Worm (Caenorhabditis elegans) whole organism, L3 larva: ENCODE measurements around the gene nhr-271.
A peak's percentile ranks its signal among the peaks of the same experiment; 100 is the strongest.

Experiments
- R02D3.7 ChIP-seq: fragments of 150-350 bp; optimal IDR thresholded peaks from 2 replicates; lab custom pipeline; 2014; ENCODE audit warnings: missing biosample characterization, missing genetic modification characterization
- ama-1 ChIP-seq: fragments of 150-350 bp; optimal IDR thresholded peaks from 2 replicates; lab custom pipeline; 2018
- ceh-16 ChIP-seq: sonication (generic microtip); optimal IDR thresholded peaks from 2 replicates; lab custom pipeline; 2017; ENCODE audit warnings: missing biosample characterization, missing genetic modification characterization
- ceh-28 ChIP-seq: fragments of 150-350 bp; optimal IDR thresholded peaks from 2 replicates; lab custom pipeline; 2014; ENCODE audit warnings: missing biosample characterization, missing genetic modification reagents, missing genetic modification characterization
- ceh-82 ChIP-seq: fragments of 150-350 bp; optimal IDR thresholded peaks from 2 replicates; lab custom pipeline; 2014; ENCODE audit warnings: missing biosample characterization, missing genetic modification characterization
- ceh-9 ChIP-seq: sonication (generic microtip); optimal IDR thresholded peaks from 2 replicates; lab custom pipeline; 2018; ENCODE audit warnings: missing biosample characterization, missing genetic modification characterization
- daf-12 ChIP-seq: fragments of 150-350 bp; optimal IDR thresholded peaks from 2 replicates; lab custom pipeline; 2014; ENCODE audit warnings: missing biosample characterization, missing genetic modification reagents, missing genetic modification characterization
- egl-27 ChIP-seq: sonication (generic microtip); optimal IDR thresholded peaks from 4 replicates; lab custom pipeline; 2017; ENCODE audit warnings: missing biosample characterization, missing genetic modification reagents, missing genetic modification characterization
- egl-5 ChIP-seq: fragments of 150-350 bp; optimal IDR thresholded peaks from 2 replicates; lab custom pipeline; 2017; ENCODE audit warnings: missing biosample characterization, missing genetic modification reagents, missing genetic modification characterization, inconsistent platforms
- elt-1 ChIP-seq: fragments of 150-350 bp; optimal IDR thresholded peaks from 2 replicates; lab custom pipeline; 2014; ENCODE audit warnings: missing biosample characterization, missing genetic modification characterization
- elt-2 ChIP-seq: sonication (generic microtip); optimal IDR thresholded peaks from 2 replicates; lab custom pipeline; 2016; ENCODE audit warnings: missing genetic modification reagents, mild to moderate bottlenecking, missing genetic modification characterization, missing compliant biosample characterization
- elt-3 ChIP-seq, 3 experiments: fragments of 150-350 bp in 1 of 3; sonication (generic microtip) in 2 of 3; optimal IDR thresholded peaks; 2 replicates in 2 of 3; 4 replicates in 1 of 3; lab custom pipeline; 2014 to 2017; ENCODE audit warnings: missing biosample characterization in 3 of 3, missing genetic modification characterization in 3 of 3
- fkh-2 ChIP-seq: fragments of 150-350 bp; optimal IDR thresholded peaks from 2 replicates; lab custom pipeline; 2014; ENCODE audit warnings: missing biosample characterization, missing genetic modification reagents, missing genetic modification characterization
- fos-1 ChIP-seq: fragments of 150-350 bp; optimal IDR thresholded peaks from 2 replicates; lab custom pipeline; 2014; ENCODE audit warnings: missing biosample characterization, missing genetic modification characterization
- hmg-11 ChIP-seq: sonication (generic microtip); optimal IDR thresholded peaks from 2 replicates; lab custom pipeline; 2016; ENCODE audit warnings: missing genetic modification characterization, missing compliant biosample characterization
- jun-1 ChIP-seq: fragments of 150-350 bp; optimal IDR thresholded peaks from 2 replicates; lab custom pipeline; 2014; ENCODE audit warnings: missing biosample characterization, missing genetic modification reagents, missing genetic modification characterization
- lsy-12 ChIP-seq: sonication (generic microtip); optimal IDR thresholded peaks from 2 replicates; lab custom pipeline; 2016; ENCODE audit warnings: mild to moderate bottlenecking, missing genetic modification characterization, missing compliant biosample characterization
- nfya-1 ChIP-seq: sonication (generic microtip); optimal IDR thresholded peaks from 2 replicates; lab custom pipeline; 2017; ENCODE audit warnings: missing genetic modification characterization, mild to moderate bottlenecking, missing compliant biosample characterization, antibody characterized with exemption, moderate library complexity; ENCODE audit not compliant: insufficient read depth
- nhr-11 ChIP-seq: fragments of 150-350 bp; optimal IDR thresholded peaks from 2 replicates; lab custom pipeline; 2014; ENCODE audit warnings: missing biosample characterization, missing genetic modification characterization
- nhr-23 ChIP-seq: fragments of 150-350 bp; optimal IDR thresholded peaks from 2 replicates; lab custom pipeline; 2014; ENCODE audit warnings: missing biosample characterization, missing genetic modification reagents, missing genetic modification characterization
- nhr-237 ChIP-seq: fragments of 150-350 bp; optimal IDR thresholded peaks from 2 replicates; lab custom pipeline; 2014; ENCODE audit warnings: missing biosample characterization, missing genetic modification characterization
- nhr-67 ChIP-seq: fragments of 150-350 bp; optimal IDR thresholded peaks from 2 replicates; lab custom pipeline; 2014; ENCODE audit warnings: missing biosample characterization, missing genetic modification characterization
- nhr-77 ChIP-seq: fragments of 150-350 bp; optimal IDR thresholded peaks from 2 replicates; lab custom pipeline; 2014; ENCODE audit warnings: missing biosample characterization, missing genetic modification characterization
- pqm-1 ChIP-seq: fragments of 150-350 bp; optimal IDR thresholded peaks from 2 replicates; lab custom pipeline; 2017; ENCODE audit warnings: missing biosample characterization, missing genetic modification characterization, inconsistent platforms
- sea-2 ChIP-seq: fragments of 150-350 bp; sonication (generic microtip); optimal IDR thresholded peaks from 4 replicates; lab custom pipeline; 2014; ENCODE audit warnings: missing biosample characterization, missing genetic modification reagents, missing genetic modification characterization
- skn-1 ChIP-seq: fragments of 150-350 bp; optimal IDR thresholded peaks from 2 replicates; lab custom pipeline; 2014; ENCODE audit warnings: missing biosample characterization, missing genetic modification characterization
- snpc-4 ChIP-seq: fragments of 150-350 bp; optimal IDR thresholded peaks from 2 replicates; lab custom pipeline; 2014; ENCODE audit warnings: missing biosample characterization, missing genetic modification characterization
- tbx-2 ChIP-seq: sonication (generic microtip); optimal IDR thresholded peaks from 2 replicates; lab custom pipeline; 2016; ENCODE audit warnings: mild to moderate bottlenecking, missing genetic modification characterization, missing compliant biosample characterization
- unc-39 ChIP-seq: sonication (generic microtip); optimal IDR thresholded peaks from 4 replicates; lab custom pipeline; 2017; ENCODE audit warnings: missing biosample characterization, missing genetic modification characterization
- unc-62 ChIP-seq: fragments of 150-350 bp; sonication (generic microtip); optimal IDR thresholded peaks from 4 replicates; lab custom pipeline; 2014; ENCODE audit warnings: missing biosample characterization, missing genetic modification reagents, missing genetic modification characterization
- zag-1 ChIP-seq: fragments of 150-350 bp; optimal IDR thresholded peaks from 2 replicates; lab custom pipeline; 2014; ENCODE audit warnings: missing biosample characterization, missing genetic modification characterization
- ztf-11 ChIP-seq: fragments of 150-350 bp; optimal IDR thresholded peaks from 2 replicates; lab custom pipeline; 2014; ENCODE audit warnings: missing biosample characterization, missing genetic modification characterization
- ztf-4 ChIP-seq: fragments of 150-350 bp; optimal IDR thresholded peaks from 2 replicates; lab custom pipeline; 2014; ENCODE audit warnings: missing biosample characterization, missing genetic modification characterization

nhr-271 gene

ce11 chrV:16606313-16606712 lies 26.0 kb upstream of the nhr-271 start, which contains the start of gene Y32B12C.1:
TSS of gene Y32B12C.1 (plus strand) at chrV:16606613.
- TF ChIP-seq ceh-16 (tag; lab: Kevin White, UChicago) = no peak
- TF ChIP-seq daf-12 (tag; lab: Kevin White, UChicago) = no peak
- TF ChIP-seq nfya-1 (tag; lab: Kevin White, UChicago) = no peak
- TF ChIP-seq elt-2 (tag; lab: Kevin White, UChicago) = no peak
- TF ChIP-seq nhr-11 (tag; lab: Kevin White, UChicago) = no peak
- TF ChIP-seq ama-1 (lab: Kevin White, UChicago) = no peak
- TF ChIP-seq egl-5 (tag; lab: Kevin White, UChicago) = no peak
- TF ChIP-seq skn-1 (tag; lab: Kevin White, UChicago) = no peak
- no peak for TF ChIP-seq unc-39 (tag; lab: Kevin White, UChicago)
- TF ChIP-seq snpc-4 (tag; lab: Kevin White, UChicago) = no peak
- no peak for TF ChIP-seq unc-62 (GFP tag; lab: Kevin White, UChicago)
- no peak for TF ChIP-seq lsy-12 (tag; lab: Kevin White, UChicago)
- no peak for TF ChIP-seq sea-2 (GFP tag; lab: Kevin White, UChicago)
- no peak for TF ChIP-seq hmg-11 (tag; lab: Kevin White, UChicago)
- no peak for TF ChIP-seq nhr-77 (tag; lab: Kevin White, UChicago)
- TF ChIP-seq zag-1 (tag; lab: Kevin White, UChicago) = no peak

- TF ChIP-seq sea-2 (GFP tag; lab: Kevin White, UChicago) = no peak
- TF ChIP-seq nhr-11 (tag; lab: Kevin White, UChicago) = no peak
- peak; percentile 0 for TF ChIP-seq pqm-1 (tag; lab: Kevin White, UChicago)
- peak; percentile 50 for TF ChIP-seq elt-2 (tag; lab: Kevin White, UChicago)
- no peak for TF ChIP-seq ceh-28
- no peak for TF ChIP-seq elt-1 (tag; lab: Kevin White, UChicago)
Observed at ce11 chrV:16605463-16605862, 25.1 kb upstream of the nhr-271 start.

- TF ChIP-seq hmg-11 (tag; lab: Kevin White, UChicago) (no peak), pqm-1 (tag; lab: Kevin White, UChicago) (peak; percentile 56), elt-2 (tag; lab: Kevin White, UChicago) (peak; percentile 42)
Observed at ce11 chrV:16604301-16604700, 24.0 kb upstream of the nhr-271 start.

ce11 chrV:16603102-16603501 lies 22.8 kb upstream of the nhr-271 start, which contains the start of gene T03E6.8:
TSS of gene T03E6.8 (minus strand) at chrV:16603202.
- TF ChIP-seq elt-2 (tag; lab: Kevin White, UChicago) (no peak), jun-1 (tag; lab: Kevin White, UChicago) (no peak), nhr-67 (tag; lab: Kevin White, UChicago) (no peak)

- TF ChIP-seq ama-1 (lab: Kevin White, UChicago) (no peak), egl-5 (tag; lab: Kevin White, UChicago) (no peak), nhr-23 (no peak), tbx-2 (tag; lab: Kevin White, UChicago) (no peak), ceh-9 (tag; lab: Kevin White, UChicago) (no peak), fkh-2 (tag; lab: Kevin White, UChicago) (no peak), nhr-11 (tag; lab: Kevin White, UChicago) (no peak), fos-1 (no peak), elt-3 (tag; optimal IDR thresholded peaks at IDR 0.05; lab: Kevin White, UChicago) (no peak), nfya-1 (tag; lab: Kevin White, UChicago) (no peak), skn-1 (tag; lab: Kevin White, UChicago) (no peak), egl-27 (tag; lab: Kevin White, UChicago) (no peak), nhr-237 (tag; lab: Kevin White, UChicago) (no peak), ceh-82 (tag; lab: Kevin White, UChicago) (no peak), ztf-11 (no peak), nhr-67 (tag; lab: Kevin White, UChicago) (no peak), ztf-4 (tag; lab: Kevin White, UChicago) (no peak), unc-62 (GFP tag; lab: Kevin White, UChicago) (no peak), ceh-28 (no peak), R02D3.7 (tag; lab: Kevin White, UChicago) (no peak)
- TF ChIP-seq, all 47 proteins: peak for 0
Observed at ce11 chrV:16600623-16601022, 20.3 kb upstream of the nhr-271 start, which contains the start of gene T03E6.9. TSS of gene T03E6.9 (minus strand) at chrV:16600723.
